Fruit fly (Drosophila melanogaster) whole organism, adult: ENCODE results near the gene CG31199.

Source experiments
- CG11617 ChIP-seq: fragments of 200-800 bp; sonication (Bioruptor generic); optimal IDR thresholded peaks from 2 replicates; lab custom pipeline; 2017; ENCODE audit warnings: mild to moderate bottlenecking, missing biosample characterization, missing genetic modification reagents, missing genetic modification characterization
- CG12768 ChIP-seq: fragments of 200-800 bp; sonication (Bioruptor generic); optimal IDR thresholded peaks from 2 replicates; lab custom pipeline; 2017; ENCODE audit warnings: missing biosample characterization, missing genetic modification characterization, mild to moderate bottlenecking, moderate library complexity, missing genetic modification reagents
- CG14711 ChIP-seq: fragments of 200-800 bp; sonication (Bioruptor generic); optimal IDR thresholded peaks from 2 replicates; lab custom pipeline; 2018; ENCODE audit warnings: missing biosample characterization, mild to moderate bottlenecking, missing genetic modification characterization, moderate library complexity
- CG1620 ChIP-seq: fragments of 200-800 bp; sonication (Bioruptor generic); optimal IDR thresholded peaks from 2 replicates; lab custom pipeline; 2016; ENCODE audit warnings: missing biosample characterization, missing genetic modification characterization
- CG33017 ChIP-seq: fragments of 200-800 bp; sonication (Bioruptor generic); optimal IDR thresholded peaks from 2 replicates; lab custom pipeline; 2018; ENCODE audit warnings: missing biosample characterization, mild to moderate bottlenecking, missing genetic modification characterization, moderate library complexity
- CG5204 ChIP-seq: fragments of 200-800 bp; sonication (Bioruptor generic); optimal IDR thresholded peaks from 2 replicates; lab custom pipeline; 2016; ENCODE audit warnings: missing biosample characterization, missing genetic modification characterization
- CG7045 ChIP-seq: fragments of 200-800 bp; sonication (Bioruptor generic); optimal IDR thresholded peaks from 2 replicates; lab custom pipeline; 2017; ENCODE audit warnings: missing biosample characterization, mild to moderate bottlenecking, missing genetic modification characterization
- CG7101 ChIP-seq: fragments of 200-800 bp; sonication (Bioruptor generic); optimal IDR thresholded peaks from 2 replicates; lab custom pipeline; 2018; ENCODE audit warnings: missing biosample characterization, mild to moderate bottlenecking, missing genetic modification characterization, moderate library complexity
- Clk ChIP-seq: fragments of 200-800 bp; sonication (Bioruptor generic); optimal IDR thresholded peaks from 2 replicates; lab custom pipeline; 2017; ENCODE audit warnings: missing biosample characterization, missing genetic modification characterization
- Crg-1 ChIP-seq: fragments of 200-800 bp; sonication (Bioruptor generic); optimal IDR thresholded peaks from 2 replicates; lab custom pipeline; 2016; ENCODE audit warnings: missing biosample characterization, missing genetic modification characterization
- Hr96 ChIP-seq: fragments of 200-800 bp; sonication (Bioruptor generic); optimal IDR thresholded peaks from 2 replicates; lab custom pipeline; 2016; ENCODE audit warnings: missing biosample characterization, missing genetic modification characterization
- Mnt ChIP-seq: fragments of 200-800 bp; sonication (Bioruptor generic); optimal IDR thresholded peaks from 2 replicates; lab custom pipeline; 2016; ENCODE audit warnings: missing biosample characterization, mild to moderate bottlenecking, missing genetic modification characterization
- bab1 ChIP-seq: fragments of 200-800 bp; sonication (Bioruptor generic); optimal IDR thresholded peaks from 3 replicates; lab custom pipeline; 2019; ENCODE audit warnings: missing biosample characterization, mild to moderate bottlenecking, missing genetic modification characterization, moderate library complexity
- cic ChIP-seq: fragments of 200-800 bp; sonication (Bioruptor generic); optimal IDR thresholded peaks from 2 replicates; lab custom pipeline; 2017; ENCODE audit warnings: missing biosample characterization, mild to moderate bottlenecking, missing genetic modification characterization, moderate library complexity
- cnc ChIP-seq, 2 experiments: fragments of >200 bp; optimal IDR thresholded peaks; 2 replicates each; lab custom pipeline; 2017
- kay ChIP-seq: fragments of 200-800 bp; sonication (Bioruptor generic); peaks from one replicate; lab custom pipeline; 2016; ENCODE audit warnings: missing biosample characterization, missing genetic modification characterization, borderline replicate concordance
- ovo ChIP-seq: fragments of 200-800 bp; sonication (Bioruptor generic); optimal IDR thresholded peaks from 2 replicates; lab custom pipeline; 2016; ENCODE audit warnings: missing biosample characterization, missing genetic modification characterization
- pad ChIP-seq: fragments of 200-800 bp; sonication (Bioruptor generic); optimal IDR thresholded peaks from 3 replicates; lab custom pipeline; 2017; ENCODE audit warnings: missing biosample characterization, missing genetic modification characterization, mild to moderate bottlenecking, moderate library complexity, missing genetic modification reagents
- tj ChIP-seq: fragments of 200-800 bp; sonication (Bioruptor generic); optimal IDR thresholded peaks from 3 replicates; lab custom pipeline; 2017; ENCODE audit warnings: missing biosample characterization, mild to moderate bottlenecking, missing genetic modification characterization, moderate library complexity
- toe ChIP-seq: fragments of 200-800 bp; sonication (Bioruptor generic); optimal IDR thresholded peaks from 2 replicates; lab custom pipeline; 2016; ENCODE audit warnings: missing biosample characterization, missing genetic modification characterization

The CG31199 gene

dm6 chr3R:20782655-20783105 lies 39.0 kb upstream of the CG31199 start:
- no peak for TF ChIP-seq CG11617 (GFP tag; lab: Kevin White, UChicago)
- TF ChIP-seq ovo: peak; percentile 60
- TF ChIP-seq pad: no peak
- peak; percentile 66 for TF ChIP-seq CG33017 (tag; lab: Kevin White, UChicago)
- TF ChIP-seq toe (GFP tag; lab: Kevin White, UChicago): peak; percentile 62
- peak; percentile 72 for TF ChIP-seq Clk (GFP tag; lab: Kevin White, UChicago)
- no peak for TF ChIP-seq Crg-1 (GFP tag; lab: Kevin White, UChicago)
- TF ChIP-seq bab1 (GFP tag; lab: Kevin White, UChicago): peak; percentile 98
- TF ChIP-seq CG7045 (GFP tag; lab: Kevin White, UChicago): peak; percentile 31
- TF ChIP-seq CG7101 (tag; lab: Kevin White, UChicago): peak; percentile 22
- TF ChIP-seq CG14711 (tag; lab: Kevin White, UChicago): peak; percentile 50
- no peak for TF ChIP-seq cnc (optimal IDR thresholded peaks at IDR 0.05; lab: Kevin White, UChicago)
- TF ChIP-seq tj (GFP tag; lab: Kevin White, UChicago): peak; percentile 73
- TF ChIP-seq CG1620 (GFP tag; lab: Kevin White, UChicago): no peak
- TF ChIP-seq CG12768 (GFP tag; lab: Kevin White, UChicago): peak; percentile 80
- TF ChIP-seq kay: peak; percentile 96
- TF ChIP-seq CG5204: no peak
- TF ChIP-seq Hr96: peak; percentile 23
- peak; percentile 92 for TF ChIP-seq cic (GFP tag; lab: Kevin White, UChicago)
- TF ChIP-seq Mnt (GFP tag; lab: Kevin White, UChicago): peak; percentile 74

dm6 chr3R:20782104-20782654 lies 38.5 kb upstream of the CG31199 start:
- peak; percentile 64 for TF ChIP-seq CG14711 (tag; lab: Kevin White, UChicago)
- peak; percentile 24 for TF ChIP-seq pad
- TF ChIP-seq CG1620 (GFP tag; lab: Kevin White, UChicago): no peak
- peak; percentile 76 for TF ChIP-seq CG7101 (tag; lab: Kevin White, UChicago)
- no peak for TF ChIP-seq CG5204
- no peak for TF ChIP-seq Hr96
- TF ChIP-seq CG12768 (GFP tag; lab: Kevin White, UChicago): peak; percentile 37
- TF ChIP-seq kay: no peak
- no peak for TF ChIP-seq cnc (optimal IDR thresholded peaks at IDR 0.05; lab: Kevin White, UChicago)
- no peak for TF ChIP-seq ovo
- no peak for TF ChIP-seq bab1 (GFP tag; lab: Kevin White, UChicago)
- peak; percentile 71 for TF ChIP-seq CG7045 (GFP tag; lab: Kevin White, UChicago)
- no peak for TF ChIP-seq tj (GFP tag; lab: Kevin White, UChicago)
- TF ChIP-seq toe (GFP tag; lab: Kevin White, UChicago): no peak
- TF ChIP-seq cic (GFP tag; lab: Kevin White, UChicago): no peak
- TF ChIP-seq Mnt (GFP tag; lab: Kevin White, UChicago): no peak
- peak; percentile 52 for TF ChIP-seq CG11617 (GFP tag; lab: Kevin White, UChicago)
- TF ChIP-seq Clk (GFP tag; lab: Kevin White, UChicago): no peak
- peak; percentile 76 for TF ChIP-seq CG33017 (tag; lab: Kevin White, UChicago)

- peak; percentile 16 for TF ChIP-seq Mnt (GFP tag; lab: Kevin White, UChicago)
- TF ChIP-seq CG5204: no peak
- TF ChIP-seq CG1620 (GFP tag; lab: Kevin White, UChicago): peak; percentile 29
- peak; percentile 65 for TF ChIP-seq CG33017 (tag; lab: Kevin White, UChicago)
- TF ChIP-seq cic (GFP tag; lab: Kevin White, UChicago): peak; percentile 80
- TF ChIP-seq CG7045 (GFP tag; lab: Kevin White, UChicago): no peak
- TF ChIP-seq cnc (optimal IDR thresholded peaks at IDR 0.05; lab: Kevin White, UChicago): no peak
- TF ChIP-seq CG11617 (GFP tag; lab: Kevin White, UChicago): peak; percentile 36
- peak; percentile 96 for TF ChIP-seq kay
- TF ChIP-seq CG7101 (tag; lab: Kevin White, UChicago): peak; percentile 32
- TF ChIP-seq Hr96: peak; percentile 18
- peak; percentile 55 for TF ChIP-seq tj (GFP tag; lab: Kevin White, UChicago)
- peak; percentile 67 for TF ChIP-seq CG12768 (GFP tag; lab: Kevin White, UChicago)
- TF ChIP-seq ovo: peak; percentile 44
- TF ChIP-seq Clk (GFP tag; lab: Kevin White, UChicago): peak; percentile 49
- peak; percentile 18 for TF ChIP-seq toe (GFP tag; lab: Kevin White, UChicago)
- TF ChIP-seq bab1 (GFP tag; lab: Kevin White, UChicago): peak; percentile 48
- no peak for TF ChIP-seq pad
- no peak for TF ChIP-seq CG14711 (tag; lab: Kevin White, UChicago)
- TF ChIP-seq Crg-1 (GFP tag; lab: Kevin White, UChicago): no peak
Observed at dm6 chr3R:20779969-20780368, 36.3 kb upstream of the CG31199 start.

- TF ChIP-seq CG12768 (GFP tag; lab: Kevin White, UChicago) (no peak), kay (peak; percentile 91), CG1620 (GFP tag; lab: Kevin White, UChicago) (no peak), Clk (GFP tag; lab: Kevin White, UChicago) (no peak), cic (GFP tag; lab: Kevin White, UChicago) (no peak)
Observed at dm6 chr3R:20779545-20779944, 35.9 kb upstream of the CG31199 start.

dm6 chr3R:20778285-20778926 lies 34.7 kb upstream of the CG31199 start:
- TF ChIP-seq Crg-1 (GFP tag; lab: Kevin White, UChicago): peak; percentile 46
- TF ChIP-seq Hr96: peak; percentile 91
- TF ChIP-seq Clk (GFP tag; lab: Kevin White, UChicago): peak; percentile 99
- TF ChIP-seq CG12768 (GFP tag; lab: Kevin White, UChicago): peak; percentile 99
- TF ChIP-seq CG11617 (GFP tag; lab: Kevin White, UChicago): peak; percentile 98
- TF ChIP-seq CG1620 (GFP tag; lab: Kevin White, UChicago): peak; percentile 31
- TF ChIP-seq CG7045 (GFP tag; lab: Kevin White, UChicago): peak; percentile 95
- peak; percentile 100 for TF ChIP-seq cic (GFP tag; lab: Kevin White, UChicago)
- peak; percentile 96 for TF ChIP-seq toe (GFP tag; lab: Kevin White, UChicago)
- TF ChIP-seq kay: peak; percentile 100
- TF ChIP-seq Mnt (GFP tag; lab: Kevin White, UChicago): peak; percentile 93
- TF ChIP-seq CG14711 (tag; lab: Kevin White, UChicago): peak; percentile 77
- peak; percentile 99 for TF ChIP-seq ovo
- TF ChIP-seq tj (GFP tag; lab: Kevin White, UChicago): peak; percentile 94
- TF ChIP-seq bab1 (GFP tag; lab: Kevin White, UChicago): peak; percentile 100
- TF ChIP-seq pad: peak; percentile 79
- TF ChIP-seq CG5204: peak; percentile 77
- TF ChIP-seq cnc (optimal IDR thresholded peaks at IDR 0.05; lab: Kevin White, UChicago): no peak
- peak; percentile 96 for TF ChIP-seq CG33017 (tag; lab: Kevin White, UChicago)
- peak; percentile 82 for TF ChIP-seq CG7101 (tag; lab: Kevin White, UChicago)
